Worm (Caenorhabditis elegans): Measurements from ENCODE around the gene srx-136.

Gene srx-136

ce11 chrV:13857132-13857531 lies at the start of gene srx-136:
srx-136 (plus strand) TSS chrV:13857432.
- TF ChIP-seq ztf-29 (GFP tag; IDR thresholded peaks at IDR 0.05): no peak
- no peak for TF ChIP-seq ref-1 (GFP tag; conservative IDR thresholded peaks at IDR 0.05)
- no peak for TF ChIP-seq cog-1 (tag; optimal IDR thresholded peaks at IDR 0.05)
- no peak for TF ChIP-seq ztf-23 (GFP tag; IDR thresholded peaks at IDR 0.05)
- no peak for TF ChIP-seq flt-1 (GFP tag; IDR thresholded peaks at IDR 0.05)
- TF ChIP-seq T22C8.4 (GFP tag; IDR thresholded peaks at IDR 0.05): no peak
- no peak for TF ChIP-seq med-1 (GFP tag; optimal IDR thresholded peaks at IDR 0.05; ENCODE audit: insufficient read depth)
- no peak for TF ChIP-seq klf-2 (GFP tag; conservative IDR thresholded peaks at IDR 0.05)
- TF ChIP-seq tab-1 (GFP tag; IDR thresholded peaks at IDR 0.05): no peak

DNA sequence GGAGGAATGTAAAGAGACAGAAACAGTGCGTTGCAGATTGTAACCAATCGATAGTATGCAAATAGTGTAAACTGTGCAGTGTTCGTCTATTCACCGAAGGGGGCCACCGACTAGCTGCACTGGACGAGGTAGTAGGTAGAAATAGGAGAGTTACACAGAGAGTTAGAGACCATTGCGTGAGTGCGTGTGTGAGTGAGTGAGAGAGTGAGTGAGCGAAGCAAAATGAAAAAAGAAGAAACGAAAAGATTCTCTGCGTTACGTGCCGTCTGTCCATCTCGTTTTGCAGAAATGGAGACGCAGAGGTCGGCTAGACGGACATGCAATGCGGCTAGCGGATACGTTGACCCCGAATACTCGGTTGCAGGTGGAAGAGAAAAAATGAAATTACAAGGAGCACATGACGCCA lies 48.8 kb upstream of the srx-136 start:
- TF ChIP-seq flt-1 (GFP tag; IDR thresholded peaks at IDR 0.05) (0 out of 2 replicates have a peak, but pooled peaks have one; percentile 65), med-1 (GFP tag; optimal IDR thresholded peaks at IDR 0.05; ENCODE audit: insufficient read depth) (no peak), T22C8.4 (GFP tag; IDR thresholded peaks at IDR 0.05) (peak; percentile 59; the same call in 1 of the 2 replicates), cog-1 (tag; optimal IDR thresholded peaks at IDR 0.05) (peak; percentile 63), klf-2 (GFP tag; conservative IDR thresholded peaks at IDR 0.05) (no peak), tab-1 (GFP tag; IDR thresholded peaks at IDR 0.05) (no peak), ztf-23 (GFP tag; IDR thresholded peaks at IDR 0.05) (no peak)

ce11 chrV:13812330-13812729 lies 44.9 kb upstream of the srx-136 start:
- TF ChIP-seq flt-1 (GFP tag; IDR thresholded peaks at IDR 0.05): no peak

DNA sequence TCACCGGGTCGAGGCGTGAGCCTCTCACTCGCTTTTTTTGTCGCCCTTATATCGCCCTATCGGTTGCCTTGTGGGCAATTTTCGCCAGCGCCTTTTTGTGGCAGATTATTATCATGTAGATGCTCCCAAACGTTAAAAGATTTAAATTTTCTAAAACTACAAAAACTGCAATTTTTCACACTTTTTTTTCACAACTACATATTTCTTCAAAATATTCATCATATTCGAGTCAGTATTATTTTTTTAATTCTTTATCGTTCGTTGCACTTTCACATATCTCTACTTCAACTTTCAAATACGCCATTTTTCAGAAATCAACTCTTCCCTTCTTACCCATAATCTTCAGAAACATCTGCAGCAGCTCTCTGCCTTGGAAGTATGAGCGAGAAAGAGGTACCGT lies 44.3 kb upstream of the srx-136 start, which contains the start of gene ceh-24:
ceh-24 (plus strand) TSS at position 301 of the 400 bp plus-strand sequence.
- no peak for TF ChIP-seq ztf-23 (GFP tag; IDR thresholded peaks at IDR 0.05)
- no peak for TF ChIP-seq cog-1 (tag; optimal IDR thresholded peaks at IDR 0.05)
- TF ChIP-seq ref-1 (GFP tag; conservative IDR thresholded peaks at IDR 0.05): no peak
- TF ChIP-seq T22C8.4 (GFP tag; IDR thresholded peaks at IDR 0.05): no peak
- no peak for TF ChIP-seq klf-2 (GFP tag; conservative IDR thresholded peaks at IDR 0.05)
- TF ChIP-seq med-1 (GFP tag; optimal IDR thresholded peaks at IDR 0.05; ENCODE audit: insufficient read depth): no peak
- TF ChIP-seq flt-1 (GFP tag; IDR thresholded peaks at IDR 0.05): no peak
- TF ChIP-seq ztf-29 (GFP tag; IDR thresholded peaks at IDR 0.05): no peak
- TF ChIP-seq tab-1 (GFP tag; IDR thresholded peaks at IDR 0.05): no peak

- no peak for TF ChIP-seq T22C8.4 (GFP tag; IDR thresholded peaks at IDR 0.05)
- TF ChIP-seq klf-2 (GFP tag; conservative IDR thresholded peaks at IDR 0.05): no peak
- TF ChIP-seq tab-1 (GFP tag; IDR thresholded peaks at IDR 0.05): no peak
- no peak for TF ChIP-seq ztf-29 (GFP tag; IDR thresholded peaks at IDR 0.05)
- no peak for TF ChIP-seq ref-1 (GFP tag; conservative IDR thresholded peaks at IDR 0.05)
- TF ChIP-seq ztf-23 (GFP tag; IDR thresholded peaks at IDR 0.05): no peak
- TF ChIP-seq cog-1 (tag; optimal IDR thresholded peaks at IDR 0.05): no peak
- no peak for TF ChIP-seq med-1 (GFP tag; optimal IDR thresholded peaks at IDR 0.05; ENCODE audit: insufficient read depth)
- TF ChIP-seq flt-1 (GFP tag; IDR thresholded peaks at IDR 0.05): no peak
Measured at ce11 chrV:13816877-13817276, 40.4 kb upstream of the srx-136 start, which contains the start of gene F55B12.2. F55B12.2 (minus strand) TSS chrV:13816977.

DNA sequence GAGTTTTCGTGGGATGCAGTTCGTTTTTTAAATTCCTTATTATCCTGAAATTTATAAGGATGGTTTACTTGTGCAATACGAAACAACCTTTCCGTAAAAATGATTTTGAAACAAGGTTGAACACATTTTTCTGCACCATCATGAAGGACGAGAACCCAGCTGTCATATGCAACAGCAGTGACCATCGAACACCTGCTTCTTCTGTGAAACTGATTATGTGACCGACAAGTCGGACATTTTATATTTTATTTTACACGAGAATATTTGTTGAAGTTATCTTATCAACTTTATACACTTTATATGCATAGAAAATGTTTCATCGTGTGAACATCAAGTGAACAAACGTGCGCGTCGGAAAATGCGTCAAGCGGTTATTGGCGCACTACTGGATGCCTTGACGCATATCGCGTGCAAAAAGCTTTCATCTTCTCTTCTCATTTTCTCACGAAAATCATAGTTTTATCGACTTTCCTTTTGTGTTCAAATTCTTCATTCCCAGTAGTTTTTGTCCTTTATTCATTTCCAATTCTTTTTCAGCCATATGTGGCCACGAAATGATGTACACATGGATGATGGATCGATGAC lies 38.3 kb upstream of the srx-136 start, which contains the start of gene sel-10:
sel-10 (plus strand) TSS at position 538 of the 585 bp plus-strand sequence.
- TF ChIP-seq flt-1 (GFP tag; IDR thresholded peaks at IDR 0.05) (no peak), cog-1 (tag; optimal IDR thresholded peaks at IDR 0.05) (peak; percentile 7), ztf-29 (GFP tag; IDR thresholded peaks at IDR 0.05) (no peak), tab-1 (GFP tag; IDR thresholded peaks at IDR 0.05) (no peak)

DNA sequence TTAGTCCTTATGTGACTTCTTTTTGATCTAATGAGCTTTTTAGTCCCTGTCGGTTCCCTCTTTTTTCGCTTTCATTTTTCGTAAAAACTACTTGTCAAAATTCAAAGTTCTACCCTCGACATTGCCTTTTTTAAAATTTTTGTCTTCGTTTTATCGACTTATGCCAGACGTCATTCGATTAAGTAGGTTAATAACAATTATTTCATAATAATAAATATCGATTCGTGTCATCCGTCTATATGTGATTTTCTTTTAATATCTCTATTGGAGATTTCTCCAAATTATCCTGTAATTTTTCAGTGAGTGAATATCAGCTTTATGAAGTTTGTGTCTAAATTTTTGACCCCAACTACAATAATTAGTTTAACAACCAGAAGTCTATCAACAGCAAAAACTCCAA lies 34.5 kb upstream of the srx-136 start, which contains the start of gene hpo-31:
hpo-31 (plus strand) TSS at position 301 of the 400 bp plus-strand sequence.
- TF ChIP-seq ztf-29 (GFP tag; IDR thresholded peaks at IDR 0.05) (no peak), med-1 (GFP tag; optimal IDR thresholded peaks at IDR 0.05; ENCODE audit: insufficient read depth) (no peak), ztf-23 (GFP tag; IDR thresholded peaks at IDR 0.05) (no peak), klf-2 (GFP tag; conservative IDR thresholded peaks at IDR 0.05) (no peak), tab-1 (GFP tag; IDR thresholded peaks at IDR 0.05) (no peak), ref-1 (GFP tag; conservative IDR thresholded peaks at IDR 0.05) (no peak), flt-1 (GFP tag; IDR thresholded peaks at IDR 0.05) (no peak), T22C8.4 (GFP tag; IDR thresholded peaks at IDR 0.05) (no peak), cog-1 (tag; optimal IDR thresholded peaks at IDR 0.05) (no peak)

- TF ChIP-seq cog-1 (tag; optimal IDR thresholded peaks at IDR 0.05) (no peak), tab-1 (GFP tag; IDR thresholded peaks at IDR 0.05) (no peak), ztf-23 (GFP tag; IDR thresholded peaks at IDR 0.05) (no peak), ztf-29 (GFP tag; IDR thresholded peaks at IDR 0.05) (no peak), T22C8.4 (GFP tag; IDR thresholded peaks at IDR 0.05) (no peak), ref-1 (GFP tag; conservative IDR thresholded peaks at IDR 0.05) (no peak), med-1 (GFP tag; optimal IDR thresholded peaks at IDR 0.05; ENCODE audit: insufficient read depth) (no peak), klf-2 (GFP tag; conservative IDR thresholded peaks at IDR 0.05) (no peak), flt-1 (GFP tag; IDR thresholded peaks at IDR 0.05) (no peak)
Measured at ce11 chrV:13827920-13828319, 29.3 kb upstream of the srx-136 start, which contains the start of gene nrf-5. nrf-5 (plus strand) TSS chrV:13828267.

ce11 chrV:13830813-13831212 lies 26.4 kb upstream of the srx-136 start, which contains the start of gene str-165:
str-165 (plus strand) TSS chrV:13831113.
- no peak for TF ChIP-seq ztf-29 (GFP tag; IDR thresholded peaks at IDR 0.05)

DNA sequence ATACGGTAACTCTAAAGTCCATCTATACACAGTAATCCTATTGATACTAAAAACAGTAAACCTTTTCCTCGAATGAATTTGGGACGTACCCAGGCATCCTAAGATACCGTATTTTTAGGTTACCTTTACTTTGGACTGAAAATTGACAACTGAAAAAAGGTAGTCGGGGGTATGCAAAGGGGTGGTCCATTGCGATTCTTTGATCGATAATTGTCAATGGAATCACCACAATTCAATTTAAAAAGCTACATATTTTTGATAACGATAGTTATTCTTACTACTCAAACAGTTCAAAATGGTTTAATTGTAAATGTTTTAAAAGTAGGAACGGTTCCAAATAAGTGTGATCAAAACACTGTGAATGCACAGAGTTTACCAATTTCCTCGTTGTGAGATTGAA lies 23.3 kb upstream of the srx-136 start, which contains the start of gene srx-129:
srx-129 (plus strand) TSS at position 301 of the 400 bp plus-strand sequence.
- TF ChIP-seq med-1 (GFP tag; optimal IDR thresholded peaks at IDR 0.05; ENCODE audit: insufficient read depth): no peak
- TF ChIP-seq ref-1 (GFP tag; conservative IDR thresholded peaks at IDR 0.05): no peak
- no peak for TF ChIP-seq ztf-29 (GFP tag; IDR thresholded peaks at IDR 0.05)
- TF ChIP-seq ztf-23 (GFP tag; IDR thresholded peaks at IDR 0.05): no peak
